Worm (Caenorhabditis elegans) whole organism, early embryonic: ENCODE measurements around the gene syx-18.

Experiments used
- B0310.2 ChIP-seq: sonication (generic microtip); optimal IDR thresholded peaks from 2 replicates; lab custom pipeline; 2016; ENCODE audit warnings: mild to moderate bottlenecking, missing genetic modification characterization, missing compliant biosample characterization
- F13C5.2 ChIP-seq: sonication (generic microtip); optimal IDR thresholded peaks from 2 replicates; lab custom pipeline; 2017; ENCODE audit warnings: mild to moderate bottlenecking, missing genetic modification characterization, inconsistent platforms, missing compliant biosample characterization
- aly-1 ChIP-seq: sonication (generic microtip); optimal IDR thresholded peaks from 2 replicates; lab custom pipeline; 2016; ENCODE audit warnings: missing genetic modification characterization, missing compliant biosample characterization
- ama-1 ChIP-seq: fragments of 150-350 bp; optimal IDR thresholded peaks from 2 replicates; lab custom pipeline; 2014
- ceh-13 ChIP-seq: fragments of 200-800 bp; sonication (Bioruptor generic); optimal IDR thresholded peaks from 2 replicates; lab custom pipeline; 2018; ENCODE audit warnings: mild to moderate bottlenecking, missing genetic modification characterization, missing compliant biosample characterization
- ceh-36 ChIP-seq: sonication (generic microtip); optimal IDR thresholded peaks from 2 replicates; lab custom pipeline; 2016; ENCODE audit warnings: missing genetic modification characterization, inconsistent platforms, missing compliant biosample characterization
- ets-7 ChIP-seq: sonication (generic microtip); optimal IDR thresholded peaks from 2 replicates; lab custom pipeline; 2016; ENCODE audit warnings: missing genotype, missing genetic modification characterization, missing compliant biosample characterization
- flt-1 ChIP-seq: fragments of 200-800 bp; sonication (Bioruptor generic); IDR thresholded peaks from 2 replicates; pipeline ENCODE4 v1.3.6; 2022; ENCODE audit warnings: missing genetic modification characterization, missing compliant biosample characterization
- hmbx-1 ChIP-seq: sonication (generic microtip); optimal IDR thresholded peaks from 2 replicates; lab custom pipeline; 2016; ENCODE audit warnings: mild to moderate bottlenecking, missing genetic modification characterization, missing compliant biosample characterization
- hmg-4 ChIP-seq: fragments of 200-800 bp; sonication (Bioruptor generic); optimal IDR thresholded peaks from 2 replicates; lab custom pipeline; 2018; ENCODE audit warnings: mild to moderate bottlenecking, missing genetic modification characterization, missing compliant biosample characterization
- hnd-1 ChIP-seq: sonication (generic microtip); optimal IDR thresholded peaks from 2 replicates; lab custom pipeline; 2016; ENCODE audit warnings: missing genetic modification characterization, missing compliant biosample characterization
- pes-1 ChIP-seq: fragments of 200-800 bp; sonication (Bioruptor generic); IDR thresholded peaks from 2 replicates; pipeline ENCODE4 v1.3.6; 2022; ENCODE audit warnings: missing genetic modification reagents, missing genetic modification characterization, missing compliant biosample characterization
- scrt-1 ChIP-seq: fragments of 200-800 bp; sonication (Bioruptor generic); IDR thresholded peaks from 2 replicates; pipeline ENCODE4 v1.3.6; 2022; ENCODE audit warnings: missing genetic modification characterization, missing compliant biosample characterization
- sea-1 ChIP-seq: fragments of 200-800 bp; sonication (Bioruptor generic); conservative IDR thresholded peaks from 2 replicates; pipeline ENCODE4 v1.3.6; 2022; ENCODE audit warnings: missing genetic modification characterization, missing compliant biosample characterization
- tbx-11 ChIP-seq: fragments of 200-800 bp; sonication (Bioruptor generic); IDR thresholded peaks from 2 replicates; pipeline ENCODE4 v1.3.6; 2022; ENCODE audit warnings: missing genetic modification characterization, missing compliant biosample characterization
- tbx-37 ChIP-seq: fragments of 200-800 bp; sonication (Bioruptor generic); conservative IDR thresholded peaks from 2 replicates; pipeline ENCODE4 v1.3.6; 2022; ENCODE audit warnings: missing genetic modification reagents, missing genetic modification characterization, missing compliant biosample characterization
- tra-4 ChIP-seq: sonication (generic microtip); optimal IDR thresholded peaks from 2 replicates; lab custom pipeline; 2017; ENCODE audit warnings: missing genetic modification characterization, missing compliant biosample characterization

The syx-18 gene

DNA sequence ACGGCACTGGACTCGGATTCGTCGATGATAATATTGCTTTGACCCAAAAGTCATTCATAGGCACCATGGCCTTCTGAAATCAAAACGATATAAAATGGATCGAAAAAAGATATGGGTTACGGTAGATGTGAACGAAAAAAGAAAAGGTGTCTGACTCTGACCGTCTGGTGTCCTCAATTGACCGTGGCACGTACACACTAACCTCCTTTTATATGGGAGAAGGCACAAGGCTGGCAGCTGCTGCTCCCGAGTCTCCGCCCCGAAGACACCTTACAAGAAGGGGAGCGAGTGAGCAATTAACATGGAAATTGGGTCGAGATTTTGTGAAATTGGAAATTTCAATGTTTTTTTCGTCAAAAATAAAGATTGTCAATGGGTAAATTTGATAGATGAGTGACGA, 26.3 kb upstream of the syx-18 start, which contains the start of gene egl-46:
Gene egl-46 (minus strand): TSS at position 73 of the 400 bp plus-strand sequence.
- TF ChIP-seq tbx-11 (no peak), F13C5.2 (tag; lab: Kevin White, UChicago) (no peak), aly-1 (tag; lab: Kevin White, UChicago) (no peak), hmg-4 (GFP tag; lab: Kevin White, UChicago) (no peak), pes-1 (GFP tag; lab: Robert Waterston, UW) (no peak), tra-4 (tag; lab: Kevin White, UChicago) (no peak), ceh-13 (GFP tag; lab: Kevin White, UChicago) (no peak), flt-1 (GFP tag; lab: Robert Waterston, UW) (no peak), ets-7 (no peak), tbx-37 (GFP tag; lab: Robert Waterston, UW) (no peak), sea-1 (no peak), ceh-36 (tag; lab: Kevin White, UChicago) (no peak), ama-1 (lab: Kevin White, UChicago) (no peak), B0310.2 (tag; lab: Kevin White, UChicago) (no peak), hnd-1 (tag; lab: Kevin White, UChicago) (no peak), scrt-1 (GFP tag; lab: Robert Waterston, UW) (no peak), hmbx-1 (tag; lab: Kevin White, UChicago) (no peak)

DNA sequence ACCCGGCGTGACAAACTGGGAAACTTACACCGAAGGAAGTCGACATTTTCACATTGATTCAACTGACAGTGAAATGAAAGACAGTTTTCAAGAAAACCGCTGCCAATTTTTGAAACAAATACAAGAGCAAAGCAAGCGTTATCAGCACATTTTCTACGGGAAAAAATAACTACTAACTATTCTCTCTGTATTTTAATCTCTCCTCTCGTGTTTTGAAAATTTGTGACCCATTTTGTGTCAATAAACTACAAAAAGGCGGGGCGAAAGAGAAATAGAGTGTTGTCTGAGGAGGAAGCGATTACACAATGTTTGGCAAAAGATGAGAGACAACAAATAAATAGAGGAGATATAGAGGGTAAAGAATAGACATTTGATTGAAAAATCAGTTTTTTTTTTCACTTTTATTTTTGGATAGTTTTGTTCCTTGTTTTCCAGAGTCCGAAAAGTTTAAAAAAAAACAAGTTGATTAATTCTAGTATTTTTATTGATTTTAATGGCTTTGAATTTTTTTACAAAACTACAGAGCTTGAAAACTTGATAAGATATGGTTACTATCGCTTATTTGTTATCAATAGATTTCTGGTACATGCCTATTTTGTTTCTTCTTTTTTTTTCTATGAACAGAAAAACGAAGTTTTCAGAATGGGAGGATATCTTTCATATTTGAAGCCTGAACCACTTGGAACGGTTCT, 21.1 kb upstream of the syx-18 start, which contains the start of gene cest-34:
Gene cest-34 (plus strand): TSS at position 642 of the 692 bp plus-strand sequence.
- TF ChIP-seq sea-1 = no peak
- TF ChIP-seq ets-7 = no peak
- TF ChIP-seq ceh-13 (GFP tag; lab: Kevin White, UChicago) = no peak
- TF ChIP-seq F13C5.2 (tag; lab: Kevin White, UChicago) = no peak
- TF ChIP-seq B0310.2 (tag; lab: Kevin White, UChicago) = no peak
- no peak for TF ChIP-seq scrt-1 (GFP tag; lab: Robert Waterston, UW)
- no peak for TF ChIP-seq ceh-36 (tag; lab: Kevin White, UChicago)
- no peak for TF ChIP-seq hmg-4 (GFP tag; lab: Kevin White, UChicago)
- no peak for TF ChIP-seq tbx-11
- TF ChIP-seq tbx-37 (GFP tag; lab: Robert Waterston, UW) = no peak
- no peak for TF ChIP-seq hnd-1 (tag; lab: Kevin White, UChicago)
- TF ChIP-seq ama-1 (lab: Kevin White, UChicago) = no peak
- no peak for TF ChIP-seq tra-4 (tag; lab: Kevin White, UChicago)
- TF ChIP-seq pes-1 (GFP tag; lab: Robert Waterston, UW) = no peak
- TF ChIP-seq hmbx-1 (tag; lab: Kevin White, UChicago) = no peak
- TF ChIP-seq aly-1 (tag; lab: Kevin White, UChicago) = no peak
- no peak for TF ChIP-seq flt-1 (GFP tag; lab: Robert Waterston, UW)

DNA sequence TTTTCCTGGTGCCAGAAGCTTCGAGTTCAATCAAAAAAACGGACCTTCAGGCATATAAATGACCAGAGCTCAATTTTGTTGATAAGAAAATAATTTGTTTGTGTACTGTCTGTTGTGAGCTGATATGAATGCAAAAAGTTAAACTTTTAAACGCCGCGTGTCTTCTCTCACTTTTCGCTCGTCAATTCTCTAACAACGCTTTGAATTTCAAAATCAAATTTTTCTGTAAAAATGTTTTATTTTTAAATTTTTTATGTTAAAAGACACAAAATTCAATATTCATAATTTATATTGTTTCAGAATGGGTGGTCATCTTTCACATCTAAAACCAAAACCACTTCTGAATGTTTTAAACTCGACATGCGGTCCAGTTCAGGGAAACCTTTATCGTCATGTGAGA, 18.7 kb upstream of the syx-18 start, which contains the start of gene cest-31:
Gene cest-31 (plus strand): TSS at position 301 of the 400 bp plus-strand sequence.
- TF ChIP-seq pes-1 (GFP tag; lab: Robert Waterston, UW) (no peak), hmbx-1 (tag; lab: Kevin White, UChicago) (no peak), ama-1 (lab: Kevin White, UChicago) (no peak), hnd-1 (tag; lab: Kevin White, UChicago) (no peak), ceh-13 (GFP tag; lab: Kevin White, UChicago) (no peak), hmg-4 (GFP tag; lab: Kevin White, UChicago) (no peak), ceh-36 (tag; lab: Kevin White, UChicago) (no peak), B0310.2 (tag; lab: Kevin White, UChicago) (no peak), F13C5.2 (tag; lab: Kevin White, UChicago) (no peak), flt-1 (GFP tag; lab: Robert Waterston, UW) (no peak), scrt-1 (GFP tag; lab: Robert Waterston, UW) (no peak), aly-1 (tag; lab: Kevin White, UChicago) (no peak), sea-1 (no peak), tra-4 (tag; lab: Kevin White, UChicago) (no peak)

DNA sequence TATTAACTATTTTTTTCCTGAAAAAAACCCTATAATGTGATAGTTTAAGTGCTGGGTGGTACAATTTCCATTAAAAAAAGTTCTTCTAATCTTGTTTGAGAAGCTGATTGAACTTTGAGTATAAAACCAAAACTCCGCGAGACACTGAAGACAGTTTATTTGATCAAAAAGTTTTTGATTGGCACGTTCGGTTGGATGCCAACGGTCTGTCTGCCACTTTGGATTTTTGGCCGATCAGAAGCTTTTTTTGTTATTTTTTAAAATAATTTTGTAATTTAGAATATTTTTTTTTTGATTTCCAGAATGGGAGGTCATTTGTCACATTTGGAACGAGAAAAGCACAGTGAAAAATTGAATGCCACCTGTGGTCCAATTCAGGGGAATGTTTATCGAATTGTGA, 14.3 kb upstream of the syx-18 start, which contains the start of gene cest-28:
Gene cest-28 (plus strand): TSS at position 301 of the 400 bp plus-strand sequence.
- TF ChIP-seq B0310.2 (tag; lab: Kevin White, UChicago) (no peak), ceh-36 (tag; lab: Kevin White, UChicago) (no peak), ets-7 (no peak), ceh-13 (GFP tag; lab: Kevin White, UChicago) (no peak), tbx-37 (GFP tag; lab: Robert Waterston, UW) (no peak), scrt-1 (GFP tag; lab: Robert Waterston, UW) (no peak), flt-1 (GFP tag; lab: Robert Waterston, UW) (no peak), tra-4 (tag; lab: Kevin White, UChicago) (no peak), aly-1 (tag; lab: Kevin White, UChicago) (no peak), hmbx-1 (tag; lab: Kevin White, UChicago) (no peak), sea-1 (no peak), pes-1 (GFP tag; lab: Robert Waterston, UW) (no peak), tbx-11 (no peak), F13C5.2 (tag; lab: Kevin White, UChicago) (no peak), hmg-4 (GFP tag; lab: Kevin White, UChicago) (no peak), ama-1 (lab: Kevin White, UChicago) (no peak), hnd-1 (tag; lab: Kevin White, UChicago) (no peak)

- no peak for TF ChIP-seq tbx-11
- no peak for TF ChIP-seq hnd-1 (tag; lab: Kevin White, UChicago)
- TF ChIP-seq ceh-13 (GFP tag; lab: Kevin White, UChicago) = no peak
- no peak for TF ChIP-seq flt-1 (GFP tag; lab: Robert Waterston, UW)
- TF ChIP-seq tra-4 (tag; lab: Kevin White, UChicago) = no peak
- no peak for TF ChIP-seq ets-7
- TF ChIP-seq F13C5.2 (tag; lab: Kevin White, UChicago) = no peak
- TF ChIP-seq ceh-36 (tag; lab: Kevin White, UChicago) = no peak
- no peak for TF ChIP-seq pes-1 (GFP tag; lab: Robert Waterston, UW)
- TF ChIP-seq tbx-37 (GFP tag; lab: Robert Waterston, UW) = no peak
These were observed 13.5 kb upstream of the syx-18 start, which contains the start of gene str-180 for ce11 chrV:6668741-6669140. TSS of gene str-180 (minus strand) at chrV:6668841.

ce11 chrV:6666557-6666956, 11.3 kb upstream of the syx-18 start:
- no peak for TF ChIP-seq F13C5.2 (tag; lab: Kevin White, UChicago)
- no peak for TF ChIP-seq pes-1 (GFP tag; lab: Robert Waterston, UW)
- TF ChIP-seq ceh-36 (tag; lab: Kevin White, UChicago) = no peak
- TF ChIP-seq tbx-11 = no peak
